Worm (Caenorhabditis elegans): Measurements from ENCODE around the gene Y7A5A.2.

Gene Y7A5A.2

DNA sequence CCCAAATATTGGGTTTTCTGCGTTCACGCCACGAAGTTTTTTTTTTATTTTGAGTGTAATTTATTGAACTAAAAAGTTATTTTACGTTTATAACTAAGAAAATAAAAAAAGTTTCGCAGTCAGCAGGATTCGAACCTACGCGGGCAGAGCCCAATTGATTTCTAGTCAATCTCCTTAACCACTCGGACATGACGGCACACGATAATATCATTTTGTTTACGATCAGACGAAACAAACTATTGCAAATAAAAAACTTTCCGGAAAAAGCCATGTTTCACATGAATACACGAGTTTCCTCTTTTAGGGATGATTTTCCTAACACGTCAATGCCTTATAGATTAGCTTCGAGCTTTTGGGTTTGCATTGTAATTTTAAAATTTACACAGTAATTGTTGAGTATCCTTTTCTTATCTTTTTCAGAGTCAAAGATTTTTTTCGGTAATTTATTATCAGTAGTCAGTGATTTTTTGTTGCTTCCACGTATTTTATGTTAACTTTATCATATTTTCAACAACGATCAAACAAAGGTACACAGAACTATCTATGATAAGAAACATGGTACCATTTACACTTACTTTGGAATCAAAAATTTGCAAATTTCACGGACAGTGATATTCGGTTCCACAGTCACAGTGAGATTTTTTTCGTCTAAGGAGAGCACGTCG, 2.5 kb downstream of the Y7A5A.2 start:
- TF ChIP-seq tra-4 (tag; optimal IDR thresholded peaks at IDR 0.05) (no peak), ceh-13 (GFP tag; optimal IDR thresholded peaks at IDR 0.05) (no peak), pes-1 (GFP tag; IDR thresholded peaks at IDR 0.05) (no peak), F13C5.2 (tag; optimal IDR thresholded peaks at IDR 0.05) (no peak), sea-1 (GFP tag; conservative IDR thresholded peaks at IDR 0.05) (no peak), tbx-11 (GFP tag; IDR thresholded peaks at IDR 0.05) (no peak), flt-1 (GFP tag; IDR thresholded peaks at IDR 0.05) (no peak)

DNA sequence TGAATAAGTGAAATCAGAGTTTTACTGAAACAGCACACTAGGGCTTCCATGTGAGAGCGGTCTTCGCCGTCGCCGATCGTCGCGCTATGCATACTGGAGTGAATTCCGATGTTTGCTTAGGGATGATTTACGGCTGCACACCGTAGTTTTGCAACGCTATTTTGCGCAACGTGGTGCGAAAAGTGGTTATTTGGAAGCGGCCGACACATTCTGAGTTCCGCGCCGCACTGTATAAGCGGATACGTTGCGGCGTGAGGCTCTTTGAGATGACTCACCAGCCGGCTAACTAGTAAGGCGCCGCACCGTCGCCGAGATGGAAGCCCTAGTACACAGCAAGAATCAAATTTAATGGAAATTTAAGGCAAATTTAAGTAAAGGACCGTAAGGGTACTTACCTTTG, 4.0 kb downstream of the Y7A5A.2 start:
- TF ChIP-seq ama-1 (optimal IDR thresholded peaks at IDR 0.05) = no peak
- TF ChIP-seq flt-1 (GFP tag; IDR thresholded peaks at IDR 0.05) = no peak
- no peak for TF ChIP-seq tbx-11 (GFP tag; IDR thresholded peaks at IDR 0.05)

DNA sequence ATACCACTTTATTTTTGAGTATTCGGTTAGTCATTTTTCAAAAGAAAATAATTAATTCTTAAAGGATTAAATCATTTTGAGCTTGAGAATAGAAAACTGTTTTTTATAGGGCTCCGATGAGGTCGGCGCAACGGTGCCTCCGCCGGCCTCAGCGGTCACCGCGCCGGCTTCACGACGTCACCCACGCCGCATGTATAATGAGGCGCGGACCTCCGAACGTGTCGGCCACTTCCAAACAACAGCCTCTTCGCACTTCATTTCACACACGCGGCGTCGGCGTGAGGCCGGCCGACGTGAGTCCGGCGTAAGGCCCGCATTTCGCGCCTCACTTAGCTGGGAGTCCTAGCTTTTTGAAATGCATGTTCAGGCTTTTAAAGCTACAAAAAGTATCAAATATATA, 5.7 kb downstream of the Y7A5A.2 start:
- TF ChIP-seq ama-1 (optimal IDR thresholded peaks at IDR 0.05) (no peak), F13C5.2 (tag; optimal IDR thresholded peaks at IDR 0.05) (no peak), pes-1 (GFP tag; IDR thresholded peaks at IDR 0.05) (no peak), sea-1 (GFP tag; conservative IDR thresholded peaks at IDR 0.05) (no peak), scrt-1 (GFP tag; IDR thresholded peaks at IDR 0.05) (no peak), tbx-11 (GFP tag; IDR thresholded peaks at IDR 0.05) (no peak), hmg-4 (GFP tag; optimal IDR thresholded peaks at IDR 0.05) (no peak), hnd-1 (tag; optimal IDR thresholded peaks at IDR 0.05) (no peak), ets-7 (tag; optimal IDR thresholded peaks at IDR 0.05) (no peak), aly-1 (tag; optimal IDR thresholded peaks at IDR 0.05) (no peak), ceh-13 (GFP tag; optimal IDR thresholded peaks at IDR 0.05) (no peak), ceh-36 (tag; optimal IDR thresholded peaks at IDR 0.05) (no peak), tra-4 (tag; optimal IDR thresholded peaks at IDR 0.05) (no peak), B0310.2 (tag; optimal IDR thresholded peaks at IDR 0.05) (no peak), flt-1 (GFP tag; IDR thresholded peaks at IDR 0.05) (no peak), hmbx-1 (tag; optimal IDR thresholded peaks at IDR 0.05) (no peak), tbx-37 (GFP tag; conservative IDR thresholded peaks at IDR 0.05) (no peak)

DNA sequence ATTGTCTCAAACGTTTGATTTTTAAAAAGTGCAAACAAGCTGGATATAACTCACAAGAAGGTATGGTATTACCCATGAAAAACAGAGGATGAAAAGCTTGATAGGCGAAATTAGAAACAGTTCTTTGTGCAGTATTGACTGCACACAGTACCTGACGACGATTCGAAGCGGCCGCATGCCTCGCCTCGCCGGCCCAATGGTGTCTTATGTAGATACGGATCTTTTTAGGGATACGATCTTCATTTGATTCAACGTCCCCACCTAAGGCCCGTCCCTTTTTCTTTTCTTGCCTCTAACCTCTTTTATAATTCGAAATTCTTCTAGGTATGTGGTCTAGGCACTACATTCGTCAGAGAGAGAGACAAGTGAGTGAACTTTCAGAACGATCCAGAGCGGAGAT, 6.4 kb downstream of the Y7A5A.2 start, which contains the start of gene bus-17:
TSS of gene bus-17 (minus strand) at position 208 of the 400 bp plus-strand sequence.
- TF ChIP-seq B0310.2 (tag; optimal IDR thresholded peaks at IDR 0.05) (no peak), hnd-1 (tag; optimal IDR thresholded peaks at IDR 0.05) (no peak), hmg-4 (GFP tag; optimal IDR thresholded peaks at IDR 0.05) (no peak), aly-1 (tag; optimal IDR thresholded peaks at IDR 0.05) (no peak), tra-4 (tag; optimal IDR thresholded peaks at IDR 0.05) (no peak), ama-1 (optimal IDR thresholded peaks at IDR 0.05) (no peak), tbx-37 (GFP tag; conservative IDR thresholded peaks at IDR 0.05) (no peak), flt-1 (GFP tag; IDR thresholded peaks at IDR 0.05) (no peak), tbx-11 (GFP tag; IDR thresholded peaks at IDR 0.05) (no peak), ets-7 (tag; optimal IDR thresholded peaks at IDR 0.05) (no peak), F13C5.2 (tag; optimal IDR thresholded peaks at IDR 0.05) (no peak), ceh-36 (tag; optimal IDR thresholded peaks at IDR 0.05) (no peak), ceh-13 (GFP tag; optimal IDR thresholded peaks at IDR 0.05) (no peak), hmbx-1 (tag; optimal IDR thresholded peaks at IDR 0.05) (no peak), sea-1 (GFP tag; conservative IDR thresholded peaks at IDR 0.05) (no peak), scrt-1 (GFP tag; IDR thresholded peaks at IDR 0.05) (no peak), pes-1 (GFP tag; IDR thresholded peaks at IDR 0.05) (no peak)

DNA sequence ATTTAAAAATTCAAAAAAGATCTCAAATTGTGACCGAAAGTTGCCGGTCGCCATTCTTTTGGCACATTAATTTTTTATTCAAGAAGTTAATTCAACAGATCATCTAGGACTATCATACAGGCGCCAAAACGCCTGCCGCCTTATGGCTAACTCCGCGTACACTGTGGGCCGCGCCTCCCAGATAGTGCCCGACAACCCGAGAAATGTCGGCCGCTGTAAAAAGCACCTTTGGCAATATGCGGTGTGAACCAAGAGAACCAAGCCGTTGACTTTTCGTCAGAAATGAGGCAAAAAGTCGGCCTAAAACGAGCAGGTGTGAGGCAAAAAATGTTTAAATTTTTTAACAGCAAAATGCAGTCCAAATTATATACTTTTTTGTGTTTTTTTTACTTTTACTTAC, 13.3 kb downstream of the Y7A5A.2 start:
- no peak for TF ChIP-seq B0310.2 (tag; optimal IDR thresholded peaks at IDR 0.05)
- no peak for TF ChIP-seq tbx-11 (GFP tag; IDR thresholded peaks at IDR 0.05)
- TF ChIP-seq scrt-1 (GFP tag; IDR thresholded peaks at IDR 0.05) = no peak
- TF ChIP-seq ceh-13 (GFP tag; optimal IDR thresholded peaks at IDR 0.05) = no peak
- TF ChIP-seq aly-1 (tag; optimal IDR thresholded peaks at IDR 0.05) = no peak
- TF ChIP-seq tra-4 (tag; optimal IDR thresholded peaks at IDR 0.05) = no peak
- no peak for TF ChIP-seq tbx-37 (GFP tag; conservative IDR thresholded peaks at IDR 0.05)
- no peak for TF ChIP-seq hmbx-1 (tag; optimal IDR thresholded peaks at IDR 0.05)
- no peak for TF ChIP-seq ets-7 (tag; optimal IDR thresholded peaks at IDR 0.05)
- TF ChIP-seq pes-1 (GFP tag; IDR thresholded peaks at IDR 0.05) = no peak
- no peak for TF ChIP-seq sea-1 (GFP tag; conservative IDR thresholded peaks at IDR 0.05)
- no peak for TF ChIP-seq F13C5.2 (tag; optimal IDR thresholded peaks at IDR 0.05)
- TF ChIP-seq ceh-36 (tag; optimal IDR thresholded peaks at IDR 0.05) = no peak
- TF ChIP-seq hnd-1 (tag; optimal IDR thresholded peaks at IDR 0.05) = no peak
- no peak for TF ChIP-seq hmg-4 (GFP tag; optimal IDR thresholded peaks at IDR 0.05)
- no peak for TF ChIP-seq flt-1 (GFP tag; IDR thresholded peaks at IDR 0.05)
- TF ChIP-seq ama-1 (optimal IDR thresholded peaks at IDR 0.05) = no peak

DNA sequence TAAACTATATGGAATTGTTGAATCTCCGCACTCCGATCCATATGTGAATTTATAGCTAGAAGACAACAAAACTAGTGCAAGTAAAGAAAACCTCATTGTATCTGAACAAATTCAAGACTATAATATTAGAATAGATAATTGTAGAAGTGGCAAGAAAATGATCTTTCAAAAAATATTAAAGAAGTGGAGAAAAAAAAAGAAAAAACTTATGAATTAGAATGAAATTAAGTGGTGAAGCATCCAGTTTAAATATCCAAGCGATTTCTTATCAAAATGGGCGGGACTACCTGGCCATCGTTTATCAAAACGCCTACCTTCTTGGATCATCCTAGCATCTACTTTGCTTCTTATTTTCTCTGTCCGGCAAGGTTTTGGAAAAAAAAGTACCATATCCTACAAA, 15.4 kb downstream of the Y7A5A.2 start, which contains the start of gene wrt-4:
TSS of gene wrt-4 (minus strand) at position 101 of the 400 bp plus-strand sequence.
- no peak for TF ChIP-seq tbx-37 (GFP tag; conservative IDR thresholded peaks at IDR 0.05)
- no peak for TF ChIP-seq ceh-36 (tag; optimal IDR thresholded peaks at IDR 0.05)
- no peak for TF ChIP-seq tbx-11 (GFP tag; IDR thresholded peaks at IDR 0.05)
- no peak for TF ChIP-seq hmg-4 (GFP tag; optimal IDR thresholded peaks at IDR 0.05)
- no peak for TF ChIP-seq aly-1 (tag; optimal IDR thresholded peaks at IDR 0.05)
- no peak for TF ChIP-seq tra-4 (tag; optimal IDR thresholded peaks at IDR 0.05)
- no peak for TF ChIP-seq pes-1 (GFP tag; IDR thresholded peaks at IDR 0.05)

DNA sequence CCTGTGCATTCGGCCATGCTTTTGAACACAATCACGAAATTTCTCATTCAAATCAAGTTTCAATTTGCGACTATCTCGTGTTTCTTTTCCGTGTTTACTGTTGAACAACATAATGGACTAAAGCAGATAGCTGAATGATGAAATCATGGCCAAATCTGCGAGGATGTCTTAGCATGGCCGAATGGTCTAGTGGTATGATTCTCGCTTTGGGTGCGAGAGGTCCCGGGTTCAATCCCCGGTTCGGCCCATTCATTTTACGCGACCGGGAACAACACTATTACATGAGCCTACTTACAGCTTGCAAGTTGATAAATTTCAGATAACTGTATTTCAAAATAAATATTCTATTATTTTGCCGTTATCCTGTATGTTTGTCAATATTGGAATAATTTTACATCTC, 21.3 kb downstream of the Y7A5A.2 start:
- no peak for TF ChIP-seq tbx-11 (GFP tag; IDR thresholded peaks at IDR 0.05)
- TF ChIP-seq aly-1 (tag; optimal IDR thresholded peaks at IDR 0.05) = no peak
- TF ChIP-seq tbx-37 (GFP tag; conservative IDR thresholded peaks at IDR 0.05) = no peak
- TF ChIP-seq sea-1 (GFP tag; conservative IDR thresholded peaks at IDR 0.05) = no peak
- no peak for TF ChIP-seq hmg-4 (GFP tag; optimal IDR thresholded peaks at IDR 0.05)
- TF ChIP-seq tra-4 (tag; optimal IDR thresholded peaks at IDR 0.05) = no peak
- TF ChIP-seq F13C5.2 (tag; optimal IDR thresholded peaks at IDR 0.05) = no peak
- TF ChIP-seq ceh-36 (tag; optimal IDR thresholded peaks at IDR 0.05) = no peak
